Fruit fly (Drosophila melanogaster): ENCODE results near the gene cu.

- no peak for TF ChIP-seq Pif1B (GFP tag; optimal IDR thresholded peaks at IDR 0.05)
- TF ChIP-seq CG10348 (GFP tag; IDR thresholded peaks at IDR 0.05) = no peak
- TF ChIP-seq CG17806 (tag; optimal IDR thresholded peaks at IDR 0.05) = no peak
- no peak for TF ChIP-seq Ets98B (GFP tag; IDR thresholded peaks at IDR 0.05)
- TF ChIP-seq CG13204 (GFP tag; optimal IDR thresholded peaks at IDR 0.05) = no peak
- no peak for TF ChIP-seq CG34367 (tag; optimal IDR thresholded peaks at IDR 0.05)
- no peak for TF ChIP-seq CG4496 (GFP tag; IDR thresholded peaks at IDR 0.05)
Measured at dm6 chr3R:11175308-11175707, 22.1 kb upstream of the cu start, which contains the start of the genes Ugt304A1 and Ugt303A1.
